Fruit fly (Drosophila melanogaster) whole organism, pupa: ENCODE measurements around the gene axo.

Experiments used
- CG9948 ChIP-seq: fragments of 200-800 bp; sonication (Bioruptor generic); optimal IDR thresholded peaks from 2 replicates; lab custom pipeline; 2018; ENCODE audit warnings: missing biosample characterization, mild to moderate bottlenecking, missing genetic modification characterization, moderate library complexity
- Ets98B ChIP-seq: fragments of 200-800 bp; sonication (Bioruptor generic); IDR thresholded peaks from 2 replicates; pipeline ENCODE4 v1.3.6; 2022; ENCODE audit warnings: missing biosample characterization, missing genetic modification characterization
- Pif1A ChIP-seq: fragments of 200-800 bp; sonication (Bioruptor generic); optimal IDR thresholded peaks from 3 replicates; lab custom pipeline; 2016; ENCODE audit warnings: missing biosample characterization, missing genetic modification characterization
- gl ChIP-seq: fragments of 200-800 bp; sonication (Bioruptor generic); optimal IDR thresholded peaks from 2 replicates; lab custom pipeline; 2018; ENCODE audit warnings: missing biosample characterization, mild to moderate bottlenecking, missing genetic modification characterization
- rn ChIP-seq: fragments of 200-800 bp; sonication (Bioruptor generic); IDR thresholded peaks from 2 replicates; pipeline ENCODE4 v1.3.6; 2022; ENCODE audit warnings: missing biosample characterization, missing genetic modification characterization

- no peak for TF ChIP-seq Ets98B (GFP tag; lab: Robert Waterston, UW)
- TF ChIP-seq gl (tag; lab: Kevin White, UChicago) = no peak
- no peak for TF ChIP-seq Pif1A (GFP tag; lab: Kevin White, UChicago)
- no peak for TF ChIP-seq rn
- no peak for TF ChIP-seq CG9948 (tag; lab: Kevin White, UChicago)
Measured at dm6 chr3L:4708536-4708935, 21.4 kb upstream of the axo start.
